Worm (Caenorhabditis elegans) whole organism, L2 larva: ENCODE data around the gene F26G1.3.

Source experiments
- ceh-82 ChIP-seq: fragments of 150-350 bp; optimal IDR thresholded peaks from 2 replicates; lab custom pipeline; 2014; ENCODE audit warnings: missing biosample characterization, missing genetic modification characterization
- zag-1 ChIP-seq: fragments of 150-350 bp; optimal IDR thresholded peaks from 2 replicates; lab custom pipeline; 2014; ENCODE audit warnings: missing biosample characterization, missing genetic modification characterization

DNA sequence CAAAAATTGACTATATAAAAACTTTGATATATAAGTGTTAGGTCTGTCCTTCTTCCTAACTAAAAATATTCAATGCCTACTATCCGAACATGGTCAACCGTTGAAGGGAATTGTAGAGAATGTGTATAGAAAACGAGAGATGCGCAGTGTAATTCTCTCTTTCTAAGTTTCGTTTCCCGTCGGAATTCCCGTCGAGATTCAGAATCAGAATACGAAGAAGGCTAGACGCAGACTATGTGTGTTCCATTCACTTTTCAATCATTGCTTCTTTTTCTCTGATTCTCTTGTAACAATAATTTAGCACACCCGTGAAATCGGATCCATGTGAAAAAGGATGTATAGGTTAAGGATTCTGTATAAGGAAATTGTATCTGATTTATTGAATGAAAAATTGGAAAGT, 24.1 kb upstream of the F26G1.3 start:
- TF ChIP-seq ceh-82 (no peak), zag-1 (no peak)
